Worm (Caenorhabditis elegans) whole organism, L4 larva: ENCODE results near the gene T28C6.3.
A peak's percentile ranks its signal among the peaks of the same experiment; 100 is the strongest.

Experiments
- D1046.2 ChIP-seq: fragments of 200-800 bp; sonication (Bioruptor generic); IDR thresholded peaks from 2 replicates; pipeline ENCODE4 v1.3.6; 2022; ENCODE audit warnings: missing genetic modification characterization, missing compliant biosample characterization
- F37D6.2 ChIP-seq: sonication (generic microtip); optimal IDR thresholded peaks from 2 replicates; lab custom pipeline; 2016; ENCODE audit warnings: mild to moderate bottlenecking, missing genetic modification characterization, missing compliant biosample characterization
- F44E2.7 ChIP-seq: fragments of 200-800 bp; sonication (Bioruptor generic); IDR thresholded peaks from 2 replicates; pipeline ENCODE4 v2.1.2; 2022; ENCODE audit warnings: missing genetic modification characterization, missing compliant biosample characterization
- F49E8.2 ChIP-seq: sonication (generic microtip); optimal IDR thresholded peaks from 2 replicates; lab custom pipeline; 2016; ENCODE audit warnings: missing compliant biosample characterization, mild to moderate bottlenecking, missing genetic modification characterization, borderline replicate concordance
- T20F7.1 ChIP-seq: fragments of 200-800 bp; sonication (Bioruptor generic); optimal IDR thresholded peaks from 2 replicates; lab custom pipeline; 2018; ENCODE audit warnings: mild to moderate bottlenecking, missing genetic modification characterization, missing compliant biosample characterization
- T26A8.4 ChIP-seq: fragments of 200-800 bp; sonication (Bioruptor generic); IDR thresholded peaks from 2 replicates; pipeline ENCODE4 v1.3.6; 2022; ENCODE audit warnings: missing genetic modification characterization, missing compliant biosample characterization
- Y48G9A.11 ChIP-seq: fragments of 200-800 bp; sonication (Bioruptor generic); IDR thresholded peaks from 2 replicates; pipeline ENCODE4 v1.3.6; 2022; ENCODE audit warnings: missing genetic modification reagents, missing genetic modification characterization, missing compliant biosample characterization
- Y5F2A.4 ChIP-seq: fragments of 200-800 bp; sonication (Bioruptor generic); optimal IDR thresholded peaks from 2 replicates; lab custom pipeline; 2018; ENCODE audit warnings: mild to moderate bottlenecking, missing genetic modification characterization, missing compliant biosample characterization
- Y75B8A.6 ChIP-seq: fragments of 200-800 bp; sonication (Bioruptor generic); IDR thresholded peaks from 2 replicates; pipeline ENCODE4 v1.3.6; 2022; ENCODE audit warnings: missing genetic modification reagents, missing genetic modification characterization, missing compliant biosample characterization
- aha-1 ChIP-seq: fragments of 150-350 bp; peaks from one replicate; lab custom pipeline; 2014; ENCODE audit warnings: missing biosample characterization, missing genetic modification characterization
- ama-1 ChIP-seq: fragments of 150-350 bp; optimal IDR thresholded peaks from 2 replicates; lab custom pipeline; 2014; ENCODE audit warnings: inconsistent platforms, mixed read lengths
- ceh-32 ChIP-seq: sonication (generic microtip); optimal IDR thresholded peaks from 2 replicates; lab custom pipeline; 2016; ENCODE audit warnings: mild to moderate bottlenecking, missing genetic modification characterization, missing compliant biosample characterization; ENCODE audit not compliant: poor library complexity
- ceh-62 ChIP-seq: sonication (generic microtip); optimal IDR thresholded peaks from 2 replicates; lab custom pipeline; 2017; ENCODE audit warnings: missing biosample characterization, missing genetic modification characterization
- ceh-82 ChIP-seq: sonication (generic microtip); optimal IDR thresholded peaks from 2 replicates; lab custom pipeline; 2017; ENCODE audit warnings: missing biosample characterization, missing genetic modification characterization
- daf-12 ChIP-seq: fragments of 150-350 bp; optimal IDR thresholded peaks from 2 replicates; lab custom pipeline; 2014; ENCODE audit warnings: missing biosample characterization, missing genetic modification reagents, missing genetic modification characterization
- daf-16 ChIP-seq, 3 experiments: sonication (generic microtip); optimal IDR thresholded peaks; 2 replicates each; lab custom pipeline; 2016 to 2017; ENCODE audit warnings: missing genetic modification characterization in 3 of 3, missing genetic modification reagents in 3 of 3, mild to moderate bottlenecking in 2 of 3, missing compliant biosample characterization in 2 of 3, missing biosample characterization in 1 of 3, moderate library complexity in 1 of 3
- dmd-8 ChIP-seq: fragments of 200-800 bp; sonication (Bioruptor generic); IDR thresholded peaks from 2 replicates; pipeline ENCODE4 v1.3.6; 2022; ENCODE audit warnings: missing genetic modification characterization, missing compliant biosample characterization
- dpl-1 ChIP-seq: fragments of 150-350 bp; optimal IDR thresholded peaks from 2 replicates; lab custom pipeline; 2014; ENCODE audit warnings: missing biosample characterization, missing genetic modification reagents, missing genetic modification characterization
- dve-1 ChIP-seq: sonication (generic microtip); optimal IDR thresholded peaks from 2 replicates; lab custom pipeline; 2017; ENCODE audit warnings: antibody characterized with exemption, mild to moderate bottlenecking, missing genetic modification characterization, missing compliant biosample characterization; ENCODE audit not compliant: insufficient read depth
- fos-1 ChIP-seq: fragments of 150-350 bp; optimal IDR thresholded peaks from 2 replicates; lab custom pipeline; 2014; ENCODE audit warnings: missing biosample characterization, missing genetic modification characterization
- hif-1 ChIP-seq, 2 experiments: sonication (generic microtip); optimal IDR thresholded peaks; 2 replicates each; lab custom pipeline; 2016 to 2017; ENCODE audit warnings: missing compliant biosample characterization in 2 of 2, missing genetic modification characterization in 2 of 2, missing genetic modification reagents in 2 of 2, missing genotype in 2 of 2, mild to moderate bottlenecking in 1 of 2
- hlh-11 ChIP-seq: fragments of 200-800 bp; sonication (Bioruptor generic); optimal IDR thresholded peaks from 2 replicates; lab custom pipeline; 2018; ENCODE audit warnings: mild to moderate bottlenecking, missing genetic modification characterization, missing compliant biosample characterization
- jun-1 ChIP-seq: fragments of 150-350 bp; optimal IDR thresholded peaks from 2 replicates; lab custom pipeline; 2014; ENCODE audit warnings: missing biosample characterization, missing genetic modification reagents, missing genetic modification characterization
- lim-7 ChIP-seq: fragments of 200-800 bp; sonication (Bioruptor generic); IDR thresholded peaks from 2 replicates; pipeline ENCODE4 v1.3.6; 2022; ENCODE audit warnings: missing genetic modification characterization, missing compliant biosample characterization
- lin-13 ChIP-seq: fragments of 150-350 bp; optimal IDR thresholded peaks from 2 replicates; lab custom pipeline; 2014; ENCODE audit warnings: missing biosample characterization, missing genetic modification reagents, missing genetic modification characterization
- lin-15B ChIP-seq: fragments of 150-350 bp; sonication (generic microtip); optimal IDR thresholded peaks from 3 replicates; lab custom pipeline; 2014; ENCODE audit warnings: missing biosample characterization, missing genetic modification characterization
- lin-29 ChIP-seq: fragments of 200-800 bp; sonication (Bioruptor generic); IDR thresholded peaks from 2 replicates; pipeline ENCODE4 v1.3.6; 2022; ENCODE audit warnings: missing genetic modification reagents, missing genetic modification characterization, missing compliant biosample characterization
- lin-38 ChIP-seq: fragments of 200-800 bp; sonication (Bioruptor generic); IDR thresholded peaks from 2 replicates; pipeline ENCODE4 v1.3.6; 2022; ENCODE audit warnings: missing genetic modification reagents, missing genetic modification characterization, missing compliant biosample characterization
- madf-9 ChIP-seq: fragments of 200-800 bp; sonication (Bioruptor generic); conservative IDR thresholded peaks from 2 replicates; pipeline ENCODE4 v1.3.6; 2022; ENCODE audit warnings: missing genetic modification reagents, missing genetic modification characterization, missing compliant biosample characterization
- mdl-1 ChIP-seq, 2 experiments: fragments of 150-350 bp in 1 of 2; sonication (generic microtip) in 1 of 2; optimal IDR thresholded peaks; 2 replicates each; lab custom pipeline; 2014 to 2017; ENCODE audit warnings: missing biosample characterization in 2 of 2, missing genetic modification characterization in 2 of 2
- mep-1 ChIP-seq: fragments of 150-350 bp; sonication (generic microtip); optimal IDR thresholded peaks from 3 replicates; lab custom pipeline; 2014; ENCODE audit warnings: missing biosample characterization, missing genetic modification characterization
- mes-2 ChIP-seq: sonication (generic microtip); optimal IDR thresholded peaks from 2 replicates; lab custom pipeline; 2016; ENCODE audit warnings: missing genotype, mild to moderate bottlenecking, missing genetic modification characterization, missing compliant biosample characterization; ENCODE audit not compliant: poor library complexity, severe bottlenecking
- mxl-3 ChIP-seq: fragments of 200-800 bp; sonication (Bioruptor generic); optimal IDR thresholded peaks from 2 replicates; lab custom pipeline; 2018; ENCODE audit warnings: mild to moderate bottlenecking, missing genetic modification characterization, missing compliant biosample characterization
- nhr-237 ChIP-seq: sonication (generic microtip); optimal IDR thresholded peaks from 2 replicates; lab custom pipeline; 2017; ENCODE audit warnings: missing biosample characterization, missing genetic modification characterization
- nhr-25 ChIP-seq: sonication (generic microtip); optimal IDR thresholded peaks from 2 replicates; lab custom pipeline; 2017; ENCODE audit warnings: missing genetic modification characterization, mild to moderate bottlenecking, missing compliant biosample characterization, antibody characterized with exemption, moderate library complexity, borderline replicate concordance; ENCODE audit not compliant: insufficient read depth
- nhr-28 ChIP-seq: fragments of 150-350 bp; optimal IDR thresholded peaks from 2 replicates; lab custom pipeline; 2014; ENCODE audit warnings: missing biosample characterization, missing genetic modification characterization
- nhr-41 ChIP-seq: fragments of 200-800 bp; sonication (Bioruptor generic); IDR thresholded peaks from 2 replicates; pipeline ENCODE4 v1.3.6; 2022; ENCODE audit warnings: missing genetic modification reagents, missing genetic modification characterization, missing compliant biosample characterization
- nhr-48 ChIP-seq: sonication (generic microtip); optimal IDR thresholded peaks from 2 replicates; lab custom pipeline; 2016; ENCODE audit warnings: mild to moderate bottlenecking, missing genetic modification characterization, missing compliant biosample characterization
- nhr-76 ChIP-seq: fragments of 150-350 bp; optimal IDR thresholded peaks from 2 replicates; lab custom pipeline; 2014; ENCODE audit warnings: missing biosample characterization, missing genetic modification characterization
- nhr-77 ChIP-seq: fragments of 150-350 bp; optimal IDR thresholded peaks from 2 replicates; lab custom pipeline; 2014; ENCODE audit warnings: missing biosample characterization, missing genetic modification characterization
- php-3 ChIP-seq: fragments of 200-800 bp; sonication (Bioruptor generic); IDR thresholded peaks from 2 replicates; pipeline ENCODE4 v1.3.6; 2022; ENCODE audit warnings: missing genetic modification reagents, missing genetic modification characterization, missing compliant biosample characterization
- rbr-2 ChIP-seq: sonication (generic microtip); optimal IDR thresholded peaks from 2 replicates; lab custom pipeline; 2016; ENCODE audit warnings: missing genotype, missing genetic modification characterization, missing compliant biosample characterization
- saeg-2 ChIP-seq: fragments of 200-800 bp; sonication (Bioruptor generic); IDR thresholded peaks from 2 replicates; pipeline ENCODE4 v1.3.6; 2022; ENCODE audit warnings: missing genetic modification reagents, missing genetic modification characterization, missing compliant biosample characterization
- sdz-12 ChIP-seq: fragments of 200-800 bp; sonication (Bioruptor generic); optimal IDR thresholded peaks from 2 replicates; lab custom pipeline; 2018; ENCODE audit warnings: mild to moderate bottlenecking, missing genetic modification characterization, missing compliant biosample characterization
- tra-1 ChIP-seq: fragments of 200-800 bp; sonication (Bioruptor generic); IDR thresholded peaks from 2 replicates; pipeline ENCODE4 v1.3.6; 2022; ENCODE audit warnings: missing genetic modification reagents, missing genetic modification characterization, missing compliant biosample characterization
- unc-130 ChIP-seq: sonication (generic microtip); optimal IDR thresholded peaks from 2 replicates; lab custom pipeline; 2016; ENCODE audit warnings: missing genetic modification reagents, missing genetic modification characterization, missing compliant biosample characterization
- unc-39 ChIP-seq: sonication (generic microtip); optimal IDR thresholded peaks from 2 replicates; lab custom pipeline; 2017; ENCODE audit warnings: missing biosample characterization, missing genetic modification characterization
- zag-1 ChIP-seq: fragments of 150-350 bp; optimal IDR thresholded peaks from 2 replicates; lab custom pipeline; 2014; ENCODE audit warnings: missing biosample characterization, missing genetic modification characterization
- ztf-7 ChIP-seq: fragments of 150-350 bp; optimal IDR thresholded peaks from 2 replicates; lab custom pipeline; 2014; ENCODE audit warnings: missing biosample characterization, missing genetic modification characterization

The T28C6.3 gene

DNA sequence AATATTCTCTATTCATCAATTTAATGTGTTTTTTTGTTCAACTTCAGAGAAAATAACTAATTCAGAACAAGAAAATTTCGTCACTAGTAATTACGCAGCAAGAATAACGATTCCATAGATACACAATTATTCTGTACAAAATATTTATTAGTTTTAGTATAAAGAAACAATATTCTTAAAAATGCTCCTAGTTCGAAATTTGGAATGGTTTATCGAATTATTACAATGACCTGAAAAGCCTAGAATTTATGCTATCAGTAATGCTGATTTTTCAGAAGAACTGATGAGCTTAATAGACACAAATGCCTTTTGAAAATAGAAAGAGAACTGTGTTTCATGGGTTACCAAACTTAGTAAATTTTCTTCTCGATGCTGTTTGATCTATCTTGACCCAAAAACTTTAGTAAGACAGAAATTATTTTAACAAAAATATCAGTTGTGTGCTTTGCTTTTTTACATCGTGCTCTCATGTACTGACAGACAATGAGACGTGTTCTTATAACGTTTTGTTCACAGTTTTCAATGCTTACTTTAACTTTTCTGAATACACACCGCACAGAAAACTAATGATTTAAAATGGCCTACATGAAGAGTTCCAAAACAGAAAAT lies 6.0 kb downstream of the T28C6.3 start:
- TF ChIP-seq zag-1 (tag; lab: Kevin White, UChicago) (no peak), lin-13 (GFP tag; lab: Kevin White, UChicago) (no peak), nhr-28 (tag; lab: Kevin White, UChicago) (no peak), lin-38 (GFP tag; lab: Robert Waterston, UW) (no peak), saeg-2 (no peak), dpl-1 (GFP tag; lab: Kevin White, UChicago) (no peak), daf-12 (tag; lab: Kevin White, UChicago) (no peak), unc-39 (tag; lab: Kevin White, UChicago) (no peak), Y5F2A.4 (GFP tag; lab: Kevin White, UChicago) (no peak), ceh-82 (tag; lab: Kevin White, UChicago) (no peak), fos-1 (tag; lab: Kevin White, UChicago) (no peak), F44E2.7 (GFP tag; lab: Robert Waterston, UW) (no peak), D1046.2 (GFP tag; lab: Robert Waterston, UW) (no peak), ama-1 (lab: Kevin White, UChicago) (peak; percentile 52), nhr-25 (tag; lab: Kevin White, UChicago) (peak; percentile 27), dve-1 (no peak), mxl-3 (GFP tag; lab: Kevin White, UChicago) (no peak), T26A8.4 (GFP tag; lab: Robert Waterston, UW) (peak; percentile 86), mes-2 (tag; lab: Kevin White, UChicago) (peak; percentile 50), ceh-32 (tag; lab: Kevin White, UChicago) (no peak), hif-1 (tag; optimal IDR thresholded peaks at IDR 0.05; lab: Kevin White, UChicago) (no peak), mep-1 (tag; lab: Kevin White, UChicago) (peak; percentile 46), aha-1 (tag; lab: Kevin White, UChicago) (peak; percentile 97), dmd-8 (GFP tag; lab: Robert Waterston, UW) (no peak), lin-15B (tag; lab: Kevin White, UChicago) (no peak), nhr-237 (tag; lab: Kevin White, UChicago) (peak; percentile 4), lim-7 (GFP tag; lab: Robert Waterston, UW) (no peak), php-3 (GFP tag; lab: Robert Waterston, UW) (no peak), nhr-76 (no peak), unc-130 (GFP tag; lab: Kevin White, UChicago) (no peak), jun-1 (tag; lab: Kevin White, UChicago) (peak; percentile 14), lin-29 (GFP tag; lab: Robert Waterston, UW) (no peak), tra-1 (GFP tag; lab: Robert Waterston, UW) (no peak), sdz-12 (GFP tag; lab: Kevin White, UChicago) (no peak), madf-9 (GFP tag; lab: Robert Waterston, UW) (no peak), T20F7.1 (GFP tag; lab: Kevin White, UChicago) (no peak)

DNA sequence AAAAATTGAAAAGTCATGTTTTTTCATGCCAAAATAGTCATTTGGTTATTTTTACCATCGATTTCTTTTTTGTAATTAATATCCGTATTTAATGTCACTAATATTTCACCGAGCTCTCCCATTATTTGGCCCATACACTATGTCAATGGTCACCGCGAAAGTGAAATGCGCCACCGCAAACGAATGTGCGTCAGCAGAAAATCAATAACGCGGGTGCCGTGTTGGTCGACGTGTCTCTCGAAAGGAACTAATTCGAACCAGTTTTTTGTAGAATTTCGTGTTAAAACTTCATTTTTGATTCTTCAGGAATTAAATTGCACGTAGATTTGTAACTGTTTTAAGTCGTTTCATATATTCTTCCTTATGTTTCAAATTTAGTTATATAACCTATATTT lies 6.5 kb downstream of the T28C6.3 start:
- TF ChIP-seq nhr-77 (tag; lab: Kevin White, UChicago) (no peak), fos-1 (tag; lab: Kevin White, UChicago) (no peak), nhr-41 (GFP tag; lab: Robert Waterston, UW) (no peak), mep-1 (tag; lab: Kevin White, UChicago) (peak; percentile 16), D1046.2 (GFP tag; lab: Robert Waterston, UW) (no peak), ama-1 (lab: Kevin White, UChicago) (no peak), mes-2 (tag; lab: Kevin White, UChicago) (peak; percentile 54), ceh-82 (tag; lab: Kevin White, UChicago) (no peak), daf-16 (GFP tag; optimal IDR thresholded peaks at IDR 0.05; lab: Kevin White, UChicago) (no peak), daf-16 (tag; optimal IDR thresholded peaks at IDR 0.05; lab: Kevin White, UChicago) (no peak), ceh-62 (tag; lab: Kevin White, UChicago) (no peak), mxl-3 (GFP tag; lab: Kevin White, UChicago) (no peak), Y48G9A.11 (GFP tag; lab: Robert Waterston, UW) (no peak), F37D6.2 (tag; lab: Kevin White, UChicago) (no peak), rbr-2 (peak; percentile 31), tra-1 (GFP tag; lab: Robert Waterston, UW) (no peak), ztf-7 (tag; lab: Kevin White, UChicago) (no peak), nhr-48 (tag; lab: Kevin White, UChicago) (no peak), F49E8.2 (tag; lab: Kevin White, UChicago) (no peak), hlh-11 (peak; percentile 22), Y75B8A.6 (GFP tag; lab: Robert Waterston, UW) (no peak), mdl-1 (tag; optimal IDR thresholded peaks at IDR 0.05; lab: Kevin White, UChicago) (no peak), dve-1 (peak; percentile 10)
